Worm (Caenorhabditis elegans): Measurements from ENCODE around the gene C07D10.6.

Gene C07D10.6

ce11 chrII:7381947-7382346 lies 2.8 kb downstream of the C07D10.6 start:
- TF ChIP-seq eyg-1 (tag; optimal IDR thresholded peaks at IDR 0.05) (no peak), ceh-14 (tag; optimal IDR thresholded peaks at IDR 0.05) (no peak), sox-4 (tag; optimal IDR thresholded peaks at IDR 0.05) (no peak), zip-5 (tag; optimal IDR thresholded peaks at IDR 0.05) (no peak), nhr-232 (tag; optimal IDR thresholded peaks at IDR 0.05) (no peak), ceh-48 (tag; optimal IDR thresholded peaks at IDR 0.05) (no peak), unc-86 (tag; optimal IDR thresholded peaks at IDR 0.05) (no peak), fax-1 (tag; optimal IDR thresholded peaks at IDR 0.05) (no peak), ama-1 (optimal IDR thresholded peaks at IDR 0.05) (no peak), pqm-1 (tag; optimal IDR thresholded peaks at IDR 0.05) (no peak)

DNA sequence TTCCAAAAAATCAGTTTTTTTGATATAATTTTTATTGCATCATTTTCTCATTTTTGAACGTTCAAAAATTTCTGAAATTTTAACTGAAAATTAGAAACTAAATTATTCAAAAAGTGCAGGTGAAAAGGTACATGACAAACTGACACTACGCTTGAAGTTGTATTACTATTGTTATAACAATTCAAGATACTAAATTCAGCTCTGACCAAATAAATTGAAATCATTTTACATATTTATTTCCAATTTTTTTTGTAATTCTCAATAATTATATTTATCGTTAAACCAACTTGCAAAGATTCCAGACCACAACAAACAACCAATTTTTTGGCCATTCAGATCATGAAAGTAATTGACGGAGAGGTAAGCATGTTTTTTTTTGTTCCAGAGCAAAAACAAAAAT lies 6.3 kb downstream of the C07D10.6 start, which contains the start of gene sre-3:
Gene sre-3 (plus strand): TSS at position 301 of the 400 bp plus-strand sequence.
- TF ChIP-seq ets-4 (tag; optimal IDR thresholded peaks at IDR 0.05), result no peak
- TF ChIP-seq che-1 (tag; optimal IDR thresholded peaks at IDR 0.05), result no peak
- no peak for TF ChIP-seq ceh-24 (tag; optimal IDR thresholded peaks at IDR 0.05)

ce11 chrII:7390335-7390734 lies 11.2 kb downstream of the C07D10.6 start:
- TF ChIP-seq zip-5 (tag; optimal IDR thresholded peaks at IDR 0.05) (no peak), pha-4 (tag; optimal IDR thresholded peaks at IDR 0.05) (no peak), ets-4 (tag; optimal IDR thresholded peaks at IDR 0.05) (no peak), ceh-6 (GFP tag; optimal IDR thresholded peaks at IDR 0.05) (no peak), hlh-30 (tag; optimal IDR thresholded peaks at IDR 0.05; ENCODE audit: insufficient read depth) (no peak), sox-4 (tag; optimal IDR thresholded peaks at IDR 0.05) (no peak), ceh-30 (tag; optimal IDR thresholded peaks at IDR 0.05) (no peak), pqm-1 (tag; optimal IDR thresholded peaks at IDR 0.05) (no peak)

DNA sequence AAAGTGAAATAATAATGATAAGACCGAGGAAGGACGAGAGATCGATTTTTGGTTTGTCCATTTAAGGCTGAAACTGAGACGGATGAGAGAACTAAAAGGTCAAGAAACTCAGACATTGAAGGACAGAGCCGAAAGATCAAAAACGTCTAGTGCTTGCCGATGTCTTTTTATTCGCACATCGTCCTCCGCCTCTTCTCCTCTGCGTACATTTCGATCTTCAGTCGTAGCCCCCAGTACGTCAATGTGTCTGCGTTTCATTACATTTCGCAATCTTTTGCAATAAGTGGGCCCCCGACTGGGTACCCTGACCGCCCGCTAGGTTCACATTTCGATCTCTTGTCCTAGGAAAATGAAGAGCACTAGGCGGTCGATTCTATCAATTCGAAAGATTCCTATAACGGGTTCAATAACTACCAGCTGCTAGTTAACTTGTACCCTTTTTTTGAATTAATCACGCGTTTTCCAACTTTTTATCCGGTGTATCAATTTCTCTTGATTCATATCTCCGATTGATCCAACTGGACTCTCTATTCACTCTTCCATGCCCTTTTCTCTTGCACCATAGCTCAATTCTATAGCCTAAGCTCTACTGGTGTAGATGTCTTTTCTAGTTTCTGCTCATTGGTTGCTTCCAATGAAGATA lies 13.1 kb downstream of the C07D10.6 start:
- TF ChIP-seq unc-55 (GFP tag; optimal IDR thresholded peaks at IDR 0.05) (peak; percentile 32), ceh-30 (tag; optimal IDR thresholded peaks at IDR 0.05) (no peak), fkh-10 (GFP tag; optimal IDR thresholded peaks at IDR 0.05) (no peak), mec-3 (tag; optimal IDR thresholded peaks at IDR 0.05; ENCODE audit: borderline replicate concordance) (no peak), zip-5 (tag; optimal IDR thresholded peaks at IDR 0.05) (no peak), ttx-3 (tag; optimal IDR thresholded peaks at IDR 0.05) (no peak), ceh-2 (tag; optimal IDR thresholded peaks at IDR 0.05) (no peak), T23F11.4 (GFP tag; optimal IDR thresholded peaks at IDR 0.05) (no peak), ceh-14 (tag; optimal IDR thresholded peaks at IDR 0.05) (no peak), fax-1 (tag; optimal IDR thresholded peaks at IDR 0.05) (no peak), gmeb-2 (tag; optimal IDR thresholded peaks at IDR 0.05) (no peak), K02D7.2 (tag; optimal IDR thresholded peaks at IDR 0.05) (no peak), che-1 (tag; optimal IDR thresholded peaks at IDR 0.05) (no peak), ref-2 (tag; optimal IDR thresholded peaks at IDR 0.05) (no peak), lin-11 (tag; optimal IDR thresholded peaks at IDR 0.05) (no peak), hlh-30 (tag; optimal IDR thresholded peaks at IDR 0.05; ENCODE audit: insufficient read depth) (no peak), ceh-48 (tag; optimal IDR thresholded peaks at IDR 0.05) (no peak), pha-4 (tag; optimal IDR thresholded peaks at IDR 0.05) (no peak), ceh-22 (tag; optimal IDR thresholded peaks at IDR 0.05) (no peak), ama-1 (optimal IDR thresholded peaks at IDR 0.05) (no peak), nhr-232 (tag; optimal IDR thresholded peaks at IDR 0.05) (no peak), nfya-1 (tag; optimal IDR thresholded peaks at IDR 0.05) (peak; percentile 4), ets-4 (tag; optimal IDR thresholded peaks at IDR 0.05) (no peak), dmd-4 (tag; optimal IDR thresholded peaks at IDR 0.05; ENCODE audit: borderline replicate concordance) (no peak), pax-1 (tag; optimal IDR thresholded peaks at IDR 0.05) (no peak), pat-9 (tag; optimal IDR thresholded peaks at IDR 0.05) (no peak), C38D4.7 (GFP tag; optimal IDR thresholded peaks at IDR 0.05) (no peak), sdc-2 (tag; optimal IDR thresholded peaks at IDR 0.05) (no peak), tbx-2 (tag; optimal IDR thresholded peaks at IDR 0.05) (peak; percentile 18), hlh-8 (tag; optimal IDR thresholded peaks at IDR 0.05) (no peak), K09A11.1 (tag; optimal IDR thresholded peaks at IDR 0.05; ENCODE audit: insufficient read depth) (no peak), ceh-24 (tag; optimal IDR thresholded peaks at IDR 0.05) (no peak), ceh-34 (tag; optimal IDR thresholded peaks at IDR 0.05) (peak; percentile 20), ceh-18 (tag; optimal IDR thresholded peaks at IDR 0.05) (peak; percentile 3), tbx-7 (tag; optimal IDR thresholded peaks at IDR 0.05) (no peak), ahr-1 (tag; optimal IDR thresholded peaks at IDR 0.05) (no peak), hlh-15 (tag; optimal IDR thresholded peaks at IDR 0.05) (no peak), unc-42 (tag; optimal IDR thresholded peaks at IDR 0.05) (no peak), nhr-11 (tag; optimal IDR thresholded peaks at IDR 0.05) (no peak), unc-86 (tag; optimal IDR thresholded peaks at IDR 0.05) (no peak)
